Fruit fly (Drosophila melanogaster) whole organism, embryonic: Measurements from ENCODE around the gene CG16789.

Experiments used
- Abd-B ChIP-seq: fragments of 200-800 bp; sonication (Bioruptor generic); optimal IDR thresholded peaks from 2 replicates; lab custom pipeline; 2018; ENCODE audit warnings: missing biosample characterization, mild to moderate bottlenecking, missing genetic modification characterization, moderate library complexity
- CG10267 ChIP-seq: fragments of 200-800 bp; sonication (Bioruptor generic); optimal IDR thresholded peaks from 2 replicates; lab custom pipeline; 2018; ENCODE audit warnings: missing biosample characterization, mild to moderate bottlenecking, missing genetic modification characterization, moderate library complexity
- CG10274 ChIP-seq: fragments of 200-800 bp; sonication (Bioruptor generic); optimal IDR thresholded peaks from 3 replicates; lab custom pipeline; 2017; ENCODE audit warnings: missing biosample characterization, mild to moderate bottlenecking, missing genetic modification characterization
- CG10565 ChIP-seq: fragments of 200-800 bp; sonication (Bioruptor generic); optimal IDR thresholded peaks from 3 replicates; lab custom pipeline; 2016; ENCODE audit warnings: missing biosample characterization, mild to moderate bottlenecking, missing genetic modification characterization
- CG11085 ChIP-seq: fragments of 200-800 bp; sonication (Bioruptor generic); IDR thresholded peaks from 2 replicates; pipeline ENCODE4 v1.3.6; 2022; ENCODE audit warnings: missing biosample characterization, missing genetic modification characterization
- CG12219 ChIP-seq: fragments of 200-800 bp; sonication (Bioruptor generic); optimal IDR thresholded peaks from 3 replicates; lab custom pipeline; 2018; ENCODE audit warnings: missing biosample characterization, mild to moderate bottlenecking, missing genetic modification characterization
- CG13775 ChIP-seq: fragments of 200-800 bp; sonication (Bioruptor generic); optimal IDR thresholded peaks from 3 replicates; lab custom pipeline; 2017; ENCODE audit warnings: missing biosample characterization, mild to moderate bottlenecking, missing genetic modification characterization
- CG14965 ChIP-seq: fragments of 200-800 bp; sonication (Bioruptor generic); optimal IDR thresholded peaks from 2 replicates; lab custom pipeline; 2016; ENCODE audit warnings: missing biosample characterization, missing genetic modification characterization, borderline replicate concordance
- CG15601 ChIP-seq: fragments of 200-800 bp; sonication (Bioruptor generic); optimal IDR thresholded peaks from 3 replicates; lab custom pipeline; 2019; ENCODE audit warnings: missing biosample characterization, mild to moderate bottlenecking, missing genetic modification characterization, moderate library complexity
- CG17361 ChIP-seq: fragments of 200-800 bp; sonication (Bioruptor generic); IDR thresholded peaks from 3 replicates; pipeline ENCODE4 v1.3.6; 2022; ENCODE audit warnings: missing biosample characterization, missing genetic modification characterization
- CG2199 ChIP-seq: fragments of 200-800 bp; sonication (Bioruptor generic); IDR thresholded peaks from 3 replicates; pipeline ENCODE4 v1.3.6; 2022; ENCODE audit warnings: missing biosample characterization, missing genetic modification characterization
- CG2202 ChIP-seq: fragments of 200-800 bp; sonication (Bioruptor generic); optimal IDR thresholded peaks from 2 replicates; lab custom pipeline; 2018; ENCODE audit warnings: missing biosample characterization, mild to moderate bottlenecking, missing genetic modification characterization
- CG4424 ChIP-seq: fragments of 200-800 bp; sonication (Bioruptor generic); optimal IDR thresholded peaks from 3 replicates; lab custom pipeline; 2016; ENCODE audit warnings: missing biosample characterization, missing genetic modification characterization
- CG8478 ChIP-seq: fragments of >200 bp; optimal IDR thresholded peaks from 2 replicates; lab custom pipeline; 2018
- CG8765 ChIP-seq: fragments of 200-800 bp; sonication (Bioruptor generic); IDR thresholded peaks from 2 replicates; pipeline ENCODE4 v1.3.6; 2022; ENCODE audit warnings: missing biosample characterization, missing genetic modification characterization
- CG9876 ChIP-seq: fragments of 200-800 bp; sonication (Bioruptor generic); optimal IDR thresholded peaks from 2 replicates; lab custom pipeline; 2016; ENCODE audit warnings: missing biosample characterization, missing genetic modification characterization
- CTCF ChIP-seq: fragments of 200-800 bp; sonication (Bioruptor generic); optimal IDR thresholded peaks from 2 replicates; lab custom pipeline; 2017; ENCODE audit warnings: missing biosample characterization, mild to moderate bottlenecking, missing genetic modification characterization, moderate library complexity
- E2f2 ChIP-seq: fragments of 200-800 bp; sonication (Bioruptor generic); IDR thresholded peaks from 2 replicates; pipeline ENCODE4 v1.3.6; 2022; ENCODE audit warnings: missing biosample characterization, missing genetic modification characterization
- Ets97D ChIP-seq: fragments of 200-800 bp; sonication (Bioruptor generic); optimal IDR thresholded peaks from 3 replicates; lab custom pipeline; 2016; ENCODE audit warnings: missing biosample characterization, missing genetic modification characterization
- GATAe ChIP-seq: fragments of 200-800 bp; sonication (Bioruptor generic); conservative IDR thresholded peaks from 2 replicates; pipeline ENCODE4 v1.3.6; 2022; ENCODE audit warnings: missing biosample characterization, missing genetic modification characterization
- HLH3B ChIP-seq: fragments of 200-800 bp; sonication (Bioruptor generic); IDR thresholded peaks from 2 replicates; pipeline ENCODE4 v1.3.6; 2022; ENCODE audit warnings: missing biosample characterization, missing genetic modification characterization
- HLH4C ChIP-seq: fragments of 200-800 bp; sonication (Bioruptor generic); IDR thresholded peaks from 3 replicates; pipeline ENCODE4 v1.3.6; 2022; ENCODE audit warnings: missing biosample characterization, missing genetic modification characterization; ENCODE audit not compliant: partially characterized antibody
- HmgD ChIP-seq: fragments of 200-800 bp; sonication (Bioruptor generic); optimal IDR thresholded peaks from 3 replicates; lab custom pipeline; 2016; ENCODE audit warnings: missing biosample characterization, missing genetic modification characterization
- Hr78 ChIP-seq, 2 experiments: fragments of 200-800 bp in 1 of 2; fragments of >200 bp in 1 of 2; sonication (Bioruptor generic) in 1 of 2; optimal IDR thresholded peaks; 2 replicates each; lab custom pipeline; 2017 to 2019; ENCODE audit warnings: missing biosample characterization in 2 of 2, missing genetic modification characterization in 2 of 2, mild to moderate bottlenecking in 1 of 2, moderate library complexity in 1 of 2
- Neu2 ChIP-seq: fragments of 200-800 bp; sonication (Bioruptor generic); optimal IDR thresholded peaks from 3 replicates; lab custom pipeline; 2016; ENCODE audit warnings: missing biosample characterization, missing genetic modification characterization, borderline replicate concordance
- Pdp1 ChIP-seq, 2 experiments: fragments of 200-800 bp; sonication (Bioruptor generic); optimal IDR thresholded peaks; 3 replicates each; lab custom pipeline; 2016; ENCODE audit warnings: missing biosample characterization in 2 of 2, missing genetic modification characterization in 2 of 2, mild to moderate bottlenecking in 1 of 2, moderate library complexity in 1 of 2
- Ravus ChIP-seq: fragments of 200-800 bp; sonication (Bioruptor generic); IDR thresholded peaks from 2 replicates; pipeline ENCODE4 v1.3.6; 2022; ENCODE audit warnings: missing biosample characterization, missing genetic modification characterization
- Side ChIP-seq: fragments of 200-800 bp; sonication (Bioruptor generic); optimal IDR thresholded peaks from 2 replicates; lab custom pipeline; 2016; ENCODE audit warnings: missing biosample characterization, missing genetic modification characterization
- Taf1 ChIP-seq: fragments of 200-800 bp; sonication (Bioruptor generic); IDR thresholded peaks from 2 replicates; pipeline ENCODE4 v1.3.6; 2022; ENCODE audit warnings: missing biosample characterization, missing genetic modification characterization
- Trl ChIP-seq, 3 experiments: fragments of >200 bp in 2 of 3; fragments of 200-800 bp in 1 of 3; sonication (Bioruptor generic) in 1 of 3; optimal IDR thresholded peaks; 2 replicates in 1 of 3; 3 replicates in 2 of 3; lab custom pipeline; 2016 to 2017; ENCODE audit warnings: missing biosample characterization in 1 of 3, missing genetic modification characterization in 1 of 3
- ara ChIP-seq: fragments of 200-800 bp; sonication (Bioruptor generic); IDR thresholded peaks from 2 replicates; pipeline ENCODE4 v1.3.6; 2022; ENCODE audit warnings: missing biosample characterization, missing genetic modification characterization
- bab2 ChIP-seq: fragments of 200-800 bp; sonication (Bioruptor generic); optimal IDR thresholded peaks from 2 replicates; lab custom pipeline; 2016; ENCODE audit warnings: missing biosample characterization, missing genetic modification characterization
- btn ChIP-seq: fragments of 200-800 bp; sonication (Bioruptor generic); optimal IDR thresholded peaks from 2 replicates; lab custom pipeline; 2016; ENCODE audit warnings: missing biosample characterization, missing genetic modification characterization
- chif ChIP-seq, 2 experiments: fragments of 200-800 bp; sonication (Bioruptor generic); optimal IDR thresholded peaks; 3 replicates each; lab custom pipeline; 2016; ENCODE audit warnings: missing biosample characterization in 2 of 2, missing genetic modification characterization in 2 of 2
- danr ChIP-seq: fragments of 200-800 bp; sonication (Bioruptor generic); IDR thresholded peaks from 2 replicates; pipeline ENCODE4 v1.3.6; 2022; ENCODE audit warnings: missing biosample characterization, missing genetic modification characterization
- dmrt99B ChIP-seq: fragments of 200-800 bp; sonication (Bioruptor generic); optimal IDR thresholded peaks from 2 replicates; lab custom pipeline; 2018; ENCODE audit warnings: missing biosample characterization, mild to moderate bottlenecking, missing genetic modification characterization, moderate library complexity
- eve ChIP-seq, 2 experiments: fragments of >200 bp; optimal IDR thresholded peaks; 2 replicates each; lab custom pipeline; 2017; ENCODE audit warnings: missing biosample characterization in 2 of 2, missing genetic modification characterization in 2 of 2
- ind ChIP-seq: fragments of 200-800 bp; sonication (Bioruptor generic); optimal IDR thresholded peaks from 3 replicates; lab custom pipeline; 2016; ENCODE audit warnings: missing biosample characterization, missing genetic modification characterization
- jumu ChIP-seq: fragments of 200-800 bp; sonication (Bioruptor generic); optimal IDR thresholded peaks from 3 replicates; lab custom pipeline; 2016; ENCODE audit warnings: missing biosample characterization, missing genetic modification characterization
- lilli ChIP-seq: fragments of 200-800 bp; sonication (Bioruptor generic); optimal IDR thresholded peaks from 3 replicates; lab custom pipeline; 2016; ENCODE audit warnings: missing biosample characterization, missing genetic modification characterization
- maf-S ChIP-seq: fragments of 200-800 bp; sonication (Bioruptor generic); optimal IDR thresholded peaks from 2 replicates; lab custom pipeline; 2016; ENCODE audit warnings: missing biosample characterization, missing genetic modification characterization
- pros ChIP-seq: fragments of 200-800 bp; sonication (Bioruptor generic); optimal IDR thresholded peaks from 3 replicates; lab custom pipeline; 2019; ENCODE audit warnings: missing biosample characterization, mild to moderate bottlenecking, missing genetic modification characterization, moderate library complexity
- sima ChIP-seq: fragments of 200-800 bp; sonication (Bioruptor generic); optimal IDR thresholded peaks from 2 replicates; lab custom pipeline; 2016; ENCODE audit warnings: missing biosample characterization, missing genetic modification characterization
- so ChIP-seq: fragments of 200-800 bp; sonication (Bioruptor generic); IDR thresholded peaks from 3 replicates; pipeline ENCODE4 v1.3.6; 2022; ENCODE audit warnings: missing biosample characterization, missing genetic modification characterization
- stc ChIP-seq: fragments of 200-800 bp; sonication (Bioruptor generic); IDR thresholded peaks from 2 replicates; pipeline ENCODE4 v1.3.6; 2022; ENCODE audit warnings: missing biosample characterization, missing genetic modification characterization
- tll ChIP-seq, 2 experiments: fragments of 200-800 bp in 1 of 2; fragments of >200 bp in 1 of 2; sonication (Bioruptor generic) in 1 of 2; optimal IDR thresholded peaks; 2 replicates each; lab custom pipeline; 2017 to 2019; ENCODE audit warnings: missing biosample characterization in 2 of 2, missing genetic modification characterization in 2 of 2, mild to moderate bottlenecking in 1 of 2, moderate library complexity in 1 of 2
- trem ChIP-seq: fragments of 200-800 bp; optimal IDR thresholded peaks from 3 replicates; lab custom pipeline; 2019; ENCODE audit warnings: missing biosample characterization, mild to moderate bottlenecking, missing genetic modification characterization, moderate library complexity

CG16789 gene

dm6 chr3R:9605084-9605483 is 39.1 kb downstream of the CG16789 start (continued):
- no peak for TF ChIP-seq Hr78 (GFP tag; optimal IDR thresholded peaks at IDR 0.05; lab: Kevin White, UChicago)
- no peak for TF ChIP-seq CG9876 (GFP tag; lab: Kevin White, UChicago)
- TF ChIP-seq so = no peak
- TF ChIP-seq CTCF (GFP tag; lab: Kevin White, UChicago) = no peak
- TF ChIP-seq ind (GFP tag; lab: Kevin White, UChicago) = no peak
- peak; percentile 23 for TF ChIP-seq Abd-B (GFP tag; lab: Kevin White, UChicago)
- peak; percentile 38 for TF ChIP-seq pros
- peak; percentile 34 for TF ChIP-seq lilli (GFP tag; lab: Kevin White, UChicago)
- peak; percentile 13 for TF ChIP-seq btn (GFP tag; lab: Kevin White, UChicago)
- TF ChIP-seq Neu2 (GFP tag; lab: Kevin White, UChicago) = peak; percentile 13
- TF ChIP-seq bab2 = peak; percentile 36
- no peak for TF ChIP-seq Ravus
- no peak for TF ChIP-seq maf-S
- peak; percentile 52 for TF ChIP-seq CG10267 (tag; lab: Kevin White, UChicago)
- peak; percentile 73 for TF ChIP-seq ara (GFP tag; lab: Robert Waterston, UW)
- no peak for TF ChIP-seq Taf1
- peak; percentile 26 for TF ChIP-seq CG2202 (tag; lab: Kevin White, UChicago)
- no peak for TF ChIP-seq CG11085
- no peak for TF ChIP-seq tll (GFP tag; optimal IDR thresholded peaks at IDR 0.05; lab: Kevin White, UChicago)
- no peak for TF ChIP-seq E2f2 (GFP tag; lab: Robert Waterston, UW)
- no peak for TF ChIP-seq CG8478 (lab: Kevin White, UChicago)
- peak; percentile 55 to 69 for TF ChIP-seq chif (GFP tag; optimal IDR thresholded peaks at IDR 0.05; lab: Kevin White, UChicago)
- TF ChIP-seq Side (GFP tag; lab: Kevin White, UChicago) = peak; percentile 54
- no peak for TF ChIP-seq HLH3B (GFP tag; lab: Robert Waterston, UW)
- no peak for TF ChIP-seq Trl (optimal IDR thresholded peaks at IDR 0.05; lab: Kevin White, UChicago)
- TF ChIP-seq Trl (GFP tag; optimal IDR thresholded peaks at IDR 0.05; lab: Kevin White, UChicago) = peak; percentile 29
- TF ChIP-seq CG14965 (GFP tag; lab: Kevin White, UChicago) = no peak
- TF ChIP-seq HLH4C = no peak
- peak; percentile 13 for TF ChIP-seq dmrt99B (tag; lab: Kevin White, UChicago)
- peak; percentile 67 for TF ChIP-seq CG4424 (GFP tag; lab: Kevin White, UChicago)
- peak; percentile 54; the same call in 2 of the 3 replicates for TF ChIP-seq CG17361 (GFP tag; lab: Robert Waterston, UW)
- TF ChIP-seq CG15601 (tag; lab: Kevin White, UChicago) = peak; percentile 24
- no peak for TF ChIP-seq CG10565
- TF ChIP-seq jumu (GFP tag; lab: Kevin White, UChicago) = peak; percentile 35
- no peak for TF ChIP-seq GATAe (GFP tag; lab: Robert Waterston, UW)
- no peak for TF ChIP-seq CG12219 (GFP tag; lab: Kevin White, UChicago)
- no peak for TF ChIP-seq CG10274 (GFP tag; lab: Kevin White, UChicago)
- peak in 1 of 2 experiments; percentile 41 for TF ChIP-seq eve (GFP tag; optimal IDR thresholded peaks at IDR 0.05; lab: Kevin White, UChicago)
- peak; percentile 44 for TF ChIP-seq CG13775 (GFP tag; lab: Kevin White, UChicago)
- TF ChIP-seq trem (tag; lab: Kevin White, UChicago) = peak; percentile 41
- TF ChIP-seq danr (GFP tag; lab: Robert Waterston, UW) = no peak
- TF ChIP-seq CG8765 (GFP tag; lab: Robert Waterston, UW) = peak; percentile 38; the same call in 1 of the 2 replicates
- TF ChIP-seq stc = no peak
- TF ChIP-seq Ets97D (GFP tag; lab: Kevin White, UChicago) = no peak
- TF ChIP-seq CG2199 (GFP tag; lab: Robert Waterston, UW) = peak; percentile 71; the same call in 2 of the 3 replicates
- TF ChIP-seq Pdp1 (GFP tag; optimal IDR thresholded peaks at IDR 0.05; lab: Kevin White, UChicago) = peak; percentile 24 to 48
- no peak for TF ChIP-seq HmgD (GFP tag; lab: Kevin White, UChicago)
- no peak for TF ChIP-seq sima (GFP tag; lab: Kevin White, UChicago)
